Worm (Caenorhabditis elegans) whole organism, L2 larva: ENCODE measurements around the gene ndus-8.
A peak's percentile ranks its signal among the peaks of the same experiment; 100 is the strongest.

Experiments used
- ZK546.5 ChIP-seq: sonication (generic microtip); optimal IDR thresholded peaks from 2 replicates; lab custom pipeline; 2017; ENCODE audit warnings: missing biosample characterization, missing genetic modification characterization
- dmd-4 ChIP-seq: sonication (generic microtip); optimal IDR thresholded peaks from 2 replicates; lab custom pipeline; 2017; ENCODE audit warnings: missing biosample characterization, missing genetic modification characterization
- elt-3 ChIP-seq: sonication (generic microtip); optimal IDR thresholded peaks from 2 replicates; lab custom pipeline; 2017; ENCODE audit warnings: missing biosample characterization, missing genetic modification characterization
- lin-39 ChIP-seq: fragments of 150-350 bp; optimal IDR thresholded peaks from 2 replicates; lab custom pipeline; 2014; ENCODE audit warnings: missing biosample characterization, missing genetic modification reagents, missing genetic modification characterization
- mdl-1 ChIP-seq, 2 experiments: fragments of 150-350 bp in 1 of 2; sonication (generic microtip) in 1 of 2; optimal IDR thresholded peaks; 2 replicates each; lab custom pipeline; 2017; ENCODE audit warnings: missing biosample characterization in 2 of 2, missing genetic modification characterization in 2 of 2
- zag-1 ChIP-seq: fragments of 150-350 bp; optimal IDR thresholded peaks from 2 replicates; lab custom pipeline; 2014; ENCODE audit warnings: missing biosample characterization, missing genetic modification characterization
- ztf-1 ChIP-seq: fragments of 200-800 bp; sonication (Bioruptor generic); conservative IDR thresholded peaks from 2 replicates; pipeline ENCODE4 v1.3.6; 2022; ENCODE audit warnings: missing genetic modification characterization, missing compliant biosample characterization
- ztf-11 ChIP-seq: sonication (generic microtip); optimal IDR thresholded peaks from 2 replicates; lab custom pipeline; 2017; ENCODE audit warnings: missing biosample characterization, missing genetic modification characterization

ce11 chrIII:7207903-7208497 is 26.0 kb downstream of the ndus-8 start, which contains the start of gene rpl-6:
- TF ChIP-seq zag-1 (tag; lab: Kevin White, UChicago) (peak; percentile 70), lin-39 (no peak), ztf-1 (GFP tag; lab: Robert Waterston, UW) (no peak), mdl-1 (tag; optimal IDR thresholded peaks at IDR 0.05; lab: Kevin White, UChicago) (peak in 1 of 2 experiments; percentile 68), ZK546.5 (tag; lab: Kevin White, UChicago) (peak; percentile 85), elt-3 (tag; lab: Kevin White, UChicago) (no peak), dmd-4 (no peak), ztf-11 (tag; lab: Kevin White, UChicago) (no peak)
